Fruit fly (Drosophila melanogaster) whole organism, adult: ENCODE data around the gene Elys.
A peak's percentile ranks its signal among the peaks of the same experiment; 100 is the strongest.

ENCODE experiments used
- CG12768 ChIP-seq: fragments of 200-800 bp; sonication (Bioruptor generic); optimal IDR thresholded peaks from 2 replicates; lab custom pipeline; 2017; ENCODE audit warnings: missing biosample characterization, missing genetic modification characterization, mild to moderate bottlenecking, moderate library complexity, missing genetic modification reagents
- CG14711 ChIP-seq: fragments of 200-800 bp; sonication (Bioruptor generic); optimal IDR thresholded peaks from 2 replicates; lab custom pipeline; 2018; ENCODE audit warnings: missing biosample characterization, mild to moderate bottlenecking, missing genetic modification characterization, moderate library complexity
- CG1620 ChIP-seq: fragments of 200-800 bp; sonication (Bioruptor generic); optimal IDR thresholded peaks from 2 replicates; lab custom pipeline; 2016; ENCODE audit warnings: missing biosample characterization, missing genetic modification characterization
- CG33017 ChIP-seq: fragments of 200-800 bp; sonication (Bioruptor generic); optimal IDR thresholded peaks from 2 replicates; lab custom pipeline; 2018; ENCODE audit warnings: missing biosample characterization, mild to moderate bottlenecking, missing genetic modification characterization, moderate library complexity
- CG7045 ChIP-seq: fragments of 200-800 bp; sonication (Bioruptor generic); optimal IDR thresholded peaks from 2 replicates; lab custom pipeline; 2017; ENCODE audit warnings: missing biosample characterization, mild to moderate bottlenecking, missing genetic modification characterization
- CG7101 ChIP-seq: fragments of 200-800 bp; sonication (Bioruptor generic); optimal IDR thresholded peaks from 2 replicates; lab custom pipeline; 2018; ENCODE audit warnings: missing biosample characterization, mild to moderate bottlenecking, missing genetic modification characterization, moderate library complexity
- Hr96 ChIP-seq: fragments of 200-800 bp; sonication (Bioruptor generic); optimal IDR thresholded peaks from 2 replicates; lab custom pipeline; 2016; ENCODE audit warnings: missing biosample characterization, missing genetic modification characterization
- Mnt ChIP-seq: fragments of 200-800 bp; sonication (Bioruptor generic); optimal IDR thresholded peaks from 2 replicates; lab custom pipeline; 2016; ENCODE audit warnings: missing biosample characterization, mild to moderate bottlenecking, missing genetic modification characterization
- cnc ChIP-seq, 2 experiments: fragments of >200 bp; optimal IDR thresholded peaks; 2 replicates each; lab custom pipeline; 2017
- kay ChIP-seq: fragments of 200-800 bp; sonication (Bioruptor generic); peaks from one replicate; lab custom pipeline; 2016; ENCODE audit warnings: missing biosample characterization, missing genetic modification characterization, borderline replicate concordance
- pad ChIP-seq: fragments of 200-800 bp; sonication (Bioruptor generic); optimal IDR thresholded peaks from 3 replicates; lab custom pipeline; 2017; ENCODE audit warnings: missing biosample characterization, missing genetic modification characterization, mild to moderate bottlenecking, moderate library complexity, missing genetic modification reagents
- tj ChIP-seq: fragments of 200-800 bp; sonication (Bioruptor generic); optimal IDR thresholded peaks from 3 replicates; lab custom pipeline; 2017; ENCODE audit warnings: missing biosample characterization, mild to moderate bottlenecking, missing genetic modification characterization, moderate library complexity
- toe ChIP-seq: fragments of 200-800 bp; sonication (Bioruptor generic); optimal IDR thresholded peaks from 2 replicates; lab custom pipeline; 2016; ENCODE audit warnings: missing biosample characterization, missing genetic modification characterization

DNA sequence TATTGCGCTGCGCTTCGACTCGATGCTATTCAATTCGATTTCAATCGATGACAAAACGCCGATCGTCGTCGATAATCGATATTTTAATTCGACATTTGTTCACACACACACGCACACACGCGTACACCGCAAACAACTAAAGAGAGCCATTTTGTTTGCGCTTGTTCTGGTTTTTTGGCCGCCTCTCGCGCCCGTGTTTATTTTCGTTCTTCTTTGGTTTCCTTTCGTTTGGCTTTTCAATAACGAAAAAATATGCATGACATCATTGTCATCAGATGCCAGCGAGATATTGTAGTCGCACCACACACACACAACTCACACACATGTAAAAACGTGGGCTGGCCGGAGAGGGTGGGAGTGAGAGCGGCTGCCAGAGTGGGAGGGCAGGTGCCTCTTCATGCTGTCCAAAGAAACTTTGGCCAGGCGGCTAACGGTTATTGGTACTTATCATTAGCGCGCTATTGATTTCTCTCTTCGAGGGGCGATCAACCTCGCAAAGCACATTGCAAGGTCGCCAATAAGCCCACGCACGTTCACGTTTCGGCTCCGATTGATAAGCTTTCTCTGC, 44.0 kb upstream of the Elys start:
- TF ChIP-seq Mnt (GFP tag; lab: Kevin White, UChicago) = peak; percentile 61
- TF ChIP-seq Hr96 = no peak
- TF ChIP-seq toe (GFP tag; lab: Kevin White, UChicago) = no peak
- no peak for TF ChIP-seq CG33017
- TF ChIP-seq CG14711 (tag; lab: Kevin White, UChicago) = no peak
- TF ChIP-seq pad (GFP tag; lab: Kevin White, UChicago) = peak; percentile 41
- no peak for TF ChIP-seq tj (GFP tag; lab: Kevin White, UChicago)
- TF ChIP-seq CG7045 (GFP tag; lab: Kevin White, UChicago) = no peak
- TF ChIP-seq CG1620 = no peak
- no peak for TF ChIP-seq cnc (optimal IDR thresholded peaks at IDR 0.05; lab: Kevin White, UChicago)
- no peak for TF ChIP-seq CG12768 (GFP tag; lab: Kevin White, UChicago)
- TF ChIP-seq CG7101 = no peak
- TF ChIP-seq kay (GFP tag; lab: Kevin White, UChicago) = no peak
